Worm (Caenorhabditis elegans) whole organism, mixed stage, embryonic: Measurements from ENCODE around the gene T07E3.4.

Experiments used
- M03D4.4 ChIP-seq: sonication (generic microtip); optimal IDR thresholded peaks from 2 replicates; lab custom pipeline; 2017; ENCODE audit warnings: mild to moderate bottlenecking, missing genetic modification characterization, missing compliant biosample characterization
- bed-3 ChIP-seq: fragments of 200-800 bp; sonication (Bioruptor generic); optimal IDR thresholded peaks from 3 replicates; lab custom pipeline; 2018; ENCODE audit warnings: mild to moderate bottlenecking, missing genetic modification characterization, moderate library complexity, missing compliant biosample characterization
- ceh-39 ChIP-seq: fragments of 150-350 bp; optimal IDR thresholded peaks from 2 replicates; lab custom pipeline; 2014; ENCODE audit warnings: missing biosample characterization, missing genetic modification characterization
- ceh-43 ChIP-seq: fragments of 200-800 bp; sonication (Bioruptor generic); optimal IDR thresholded peaks from 2 replicates; lab custom pipeline; 2018; ENCODE audit warnings: mild to moderate bottlenecking, missing genetic modification characterization, moderate library complexity, missing compliant biosample characterization
- ceh-83 ChIP-seq: fragments of 200-800 bp; sonication (Bioruptor generic); optimal IDR thresholded peaks from 2 replicates; lab custom pipeline; 2018; ENCODE audit warnings: mild to moderate bottlenecking, missing genetic modification characterization, missing compliant biosample characterization
- ces-1 ChIP-seq: fragments of 150-350 bp; optimal IDR thresholded peaks from 2 replicates; lab custom pipeline; 2014; ENCODE audit warnings: missing biosample characterization, missing genetic modification reagents, missing genetic modification characterization
- cnd-1 ChIP-seq: fragments of 200-800 bp; sonication (Bioruptor generic); optimal IDR thresholded peaks from 2 replicates; lab custom pipeline; 2018; ENCODE audit warnings: mild to moderate bottlenecking, missing genetic modification characterization, missing compliant biosample characterization
- drap-1 ChIP-seq: fragments of 200-800 bp; sonication (Bioruptor generic); optimal IDR thresholded peaks from 3 replicates; lab custom pipeline; 2018; ENCODE audit warnings: mild to moderate bottlenecking, missing genetic modification characterization, missing compliant biosample characterization
- elt-1 ChIP-seq: sonication (generic microtip); optimal IDR thresholded peaks from 2 replicates; lab custom pipeline; 2017; ENCODE audit warnings: missing genetic modification characterization, mild to moderate bottlenecking, missing compliant biosample characterization, antibody characterized with exemption, moderate library complexity, borderline replicate concordance; ENCODE audit not compliant: insufficient read depth
- elt-3 ChIP-seq: fragments of 150-350 bp; optimal IDR thresholded peaks from 2 replicates; lab custom pipeline; 2014; ENCODE audit warnings: missing biosample characterization, missing genetic modification characterization
- flh-1 ChIP-seq: fragments of 200-800 bp; sonication (Bioruptor generic); optimal IDR thresholded peaks from 2 replicates; lab custom pipeline; 2018; ENCODE audit warnings: mild to moderate bottlenecking, missing genetic modification characterization, moderate library complexity, missing compliant biosample characterization
- ham-2 ChIP-seq: fragments of 200-800 bp; sonication (Bioruptor generic); optimal IDR thresholded peaks from 2 replicates; lab custom pipeline; 2018; ENCODE audit warnings: mild to moderate bottlenecking, missing genetic modification characterization, missing compliant biosample characterization
- hlh-1 ChIP-seq: fragments of 150-350 bp; optimal IDR thresholded peaks from 2 replicates; lab custom pipeline; 2014; ENCODE audit warnings: missing biosample characterization, missing genetic modification reagents, missing genetic modification characterization
- lin-13 ChIP-seq: fragments of 150-350 bp; optimal IDR thresholded peaks from 2 replicates; lab custom pipeline; 2014; ENCODE audit warnings: missing biosample characterization, missing genetic modification characterization
- lin-32 ChIP-seq: fragments of 200-800 bp; sonication (Bioruptor generic); optimal IDR thresholded peaks from 2 replicates; lab custom pipeline; 2018; ENCODE audit warnings: mild to moderate bottlenecking, missing genetic modification characterization, missing compliant biosample characterization
- mab-5 ChIP-seq: fragments of 150-350 bp; optimal IDR thresholded peaks from 2 replicates; lab custom pipeline; 2014; ENCODE audit warnings: missing biosample characterization, missing genetic modification characterization
- mep-1 ChIP-seq: fragments of 150-350 bp; optimal IDR thresholded peaks from 2 replicates; lab custom pipeline; 2017; ENCODE audit warnings: missing biosample characterization, missing genetic modification reagents, missing genetic modification characterization, inconsistent platforms
- nhr-12 ChIP-seq: fragments of 150-350 bp; optimal IDR thresholded peaks from 2 replicates; lab custom pipeline; 2014; ENCODE audit warnings: missing biosample characterization, missing genetic modification characterization
- nhr-2 ChIP-seq: fragments of 150-350 bp; optimal IDR thresholded peaks from 2 replicates; lab custom pipeline; 2014; ENCODE audit warnings: missing biosample characterization, missing genetic modification characterization
- nhr-237 ChIP-seq: fragments of 150-350 bp; optimal IDR thresholded peaks from 2 replicates; lab custom pipeline; 2014; ENCODE audit warnings: missing biosample characterization, missing genetic modification characterization
- pha-4 ChIP-seq: fragments of 150-350 bp; optimal IDR thresholded peaks from 2 replicates; lab custom pipeline; 2018; ENCODE audit warnings: missing biosample characterization, missing genetic modification reagents, missing genetic modification characterization
- sem-2 ChIP-seq: fragments of 200-800 bp; sonication (Bioruptor generic); optimal IDR thresholded peaks from 2 replicates; lab custom pipeline; 2018; ENCODE audit warnings: mild to moderate bottlenecking, missing genetic modification characterization, missing compliant biosample characterization
- snpc-4 ChIP-seq: fragments of 150-350 bp; optimal IDR thresholded peaks from 2 replicates; lab custom pipeline; 2014; ENCODE audit warnings: missing biosample characterization, missing genetic modification characterization
- tbx-8 ChIP-seq: fragments of 200-800 bp; sonication (Bioruptor generic); optimal IDR thresholded peaks from 2 replicates; lab custom pipeline; 2018; ENCODE audit warnings: mild to moderate bottlenecking, missing genetic modification characterization, moderate library complexity, missing compliant biosample characterization
- unc-120 ChIP-seq: sonication (generic microtip); optimal IDR thresholded peaks from 2 replicates; lab custom pipeline; 2017; ENCODE audit warnings: missing genetic modification characterization, missing compliant biosample characterization; ENCODE audit not compliant: poor library complexity, severe bottlenecking
- unc-39 ChIP-seq: fragments of 150-350 bp; optimal IDR thresholded peaks from 2 replicates; lab custom pipeline; 2014; ENCODE audit warnings: missing biosample characterization, missing genetic modification characterization
- unc-62 ChIP-seq: fragments of 150-350 bp; optimal IDR thresholded peaks from 2 replicates; lab custom pipeline; 2014; ENCODE audit warnings: missing biosample characterization, missing genetic modification reagents, missing genetic modification characterization
- ztf-11 ChIP-seq: fragments of 150-350 bp; optimal IDR thresholded peaks from 2 replicates; lab custom pipeline; 2014; ENCODE audit warnings: missing biosample characterization, missing genetic modification characterization

T07E3.4 gene

ce11 chrIII:6935269-6936017 is 37.6 kb downstream of the T07E3.4 start, which contains the start of the genes F57B9.8 and coq-2:
Gene F57B9.8, minus strand, starts transcription at chrIII:6935319.
Gene coq-2, plus strand, starts transcription at chrIII:6935967.
- TF ChIP-seq ceh-43 (GFP tag; lab: Kevin White, UChicago) = no peak
- TF ChIP-seq ham-2 (GFP tag; lab: Kevin White, UChicago) = no peak
- TF ChIP-seq ceh-83 = no peak
- no peak for TF ChIP-seq drap-1 (GFP tag; lab: Kevin White, UChicago)
- no peak for TF ChIP-seq cnd-1 (tag; lab: Kevin White, UChicago)
- no peak for TF ChIP-seq lin-13 (tag; lab: Kevin White, UChicago)
- no peak for TF ChIP-seq elt-1 (tag; lab: Kevin White, UChicago)
- no peak for TF ChIP-seq ztf-11 (tag; lab: Kevin White, UChicago)
- TF ChIP-seq unc-62 (GFP tag; lab: Kevin White, UChicago) = no peak
- TF ChIP-seq bed-3 (GFP tag; lab: Kevin White, UChicago) = no peak
- no peak for TF ChIP-seq sem-2 (GFP tag; lab: Kevin White, UChicago)

ce11 chrIII:6939523-6939922 is 41.7 kb downstream of the T07E3.4 start, which contains the start of gene F57B9.3:
Gene F57B9.3, plus strand, starts transcription at chrIII:6939823.
- no peak for TF ChIP-seq ceh-83
- no peak for TF ChIP-seq mab-5
- no peak for TF ChIP-seq nhr-237 (tag; lab: Kevin White, UChicago)
- no peak for TF ChIP-seq unc-39 (tag; lab: Kevin White, UChicago)

ce11 chrIII:6945319-6945718 is 47.5 kb downstream of the T07E3.4 start:
- TF ChIP-seq ztf-11 (tag; lab: Kevin White, UChicago) (no peak), M03D4.4 (tag; lab: Kevin White, UChicago) (no peak), bed-3 (GFP tag; lab: Kevin White, UChicago) (no peak)

- TF ChIP-seq ces-1 (no peak), tbx-8 (no peak), pha-4 (tag; lab: Kevin White, UChicago) (no peak), nhr-237 (tag; lab: Kevin White, UChicago) (no peak), flh-1 (GFP tag; lab: Kevin White, UChicago) (no peak), lin-32 (GFP tag; lab: Kevin White, UChicago) (no peak), drap-1 (GFP tag; lab: Kevin White, UChicago) (no peak), snpc-4 (no peak), elt-1 (tag; lab: Kevin White, UChicago) (no peak), nhr-12 (tag; lab: Kevin White, UChicago) (no peak), cnd-1 (tag; lab: Kevin White, UChicago) (no peak), mab-5 (no peak), ztf-11 (tag; lab: Kevin White, UChicago) (no peak), ceh-43 (GFP tag; lab: Kevin White, UChicago) (no peak), M03D4.4 (tag; lab: Kevin White, UChicago) (no peak), ceh-83 (no peak), mep-1 (tag; lab: Kevin White, UChicago) (no peak), bed-3 (GFP tag; lab: Kevin White, UChicago) (no peak), nhr-2 (tag; lab: Kevin White, UChicago) (no peak), hlh-1 (tag; lab: Kevin White, UChicago) (no peak)
These were observed 47.9 kb downstream of the T07E3.4 start, which contains the start of gene abu-13 for ce11 chrIII:6945747-6946146. Gene abu-13, minus strand, starts transcription at chrIII:6945898.

ce11 chrIII:6946382-6946781 is 48.6 kb downstream of the T07E3.4 start, which contains the start of gene let-711:
Gene let-711, plus strand, starts transcription at chrIII:6946718.
- TF ChIP-seq hlh-1 (tag; lab: Kevin White, UChicago) = peak; percentile 58
- no peak for TF ChIP-seq ceh-83
- TF ChIP-seq ceh-39 (tag; lab: Kevin White, UChicago) = no peak
- TF ChIP-seq, all 35 proteins: peak for 1

- TF ChIP-seq M03D4.4 (tag; lab: Kevin White, UChicago) = peak; percentile 22
- peak; percentile 77 for TF ChIP-seq hlh-1 (tag; lab: Kevin White, UChicago)
- no peak for TF ChIP-seq elt-3 (tag; lab: Kevin White, UChicago)
- peak; percentile 53 for TF ChIP-seq unc-120 (tag; lab: Kevin White, UChicago)
- no peak for TF ChIP-seq drap-1 (GFP tag; lab: Kevin White, UChicago)
- no peak for TF ChIP-seq mep-1 (tag; lab: Kevin White, UChicago)
These were observed 50.1 kb downstream of the T07E3.4 start for ce11 chrIII:6947896-6948295.
